Fruit fly (Drosophila melanogaster) Kc167 (cell line): ENCODE measurements around the gene dyl.

Experiments
- Sin3A ChIP-seq: fragments of >200 bp; optimal IDR thresholded peaks from 2 replicates; lab custom pipeline; 2018; ENCODE audit warnings: missing external identifiers
- insv ChIP-seq: fragments of >200 bp; optimal IDR thresholded peaks from 3 replicates; lab custom pipeline; 2018; ENCODE audit warnings: missing external identifiers
- psq ChIP-seq: fragments of >200 bp; optimal IDR thresholded peaks from 2 replicates; lab custom pipeline; 2017; ENCODE audit warnings: missing external identifiers

- no peak for TF ChIP-seq psq (lab: Kevin White, UChicago)
- no peak for TF ChIP-seq insv (lab: Kevin White, UChicago)
- TF ChIP-seq Sin3A (lab: Kevin White, UChicago) = no peak
Measured at dm6 chr3L:4293711-4294110, 13.8 kb downstream of the dyl start.
